Fruit fly (Drosophila melanogaster): ENCODE results near the gene CG13318.

Gene CG13318

dm6 chr3R:8801126-8801762, 28.8 kb upstream of the CG13318 start, which contains the start of the genes Pif1A, Pif1B and CCT7 (continued):
- TF ChIP-seq CG13775 (GFP tag; optimal IDR thresholded peaks at IDR 0.05) (peak; percentile 5), tin (GFP tag; optimal IDR thresholded peaks at IDR 0.05) (peak; percentile 4), HLH4C (GFP tag; IDR thresholded peaks at IDR 0.05; ENCODE audit: partially characterized antibody) (peak; percentile 96), z (GFP tag; IDR thresholded peaks at IDR 0.05) (peak; percentile 66; the same call in 2 of the 3 replicates), E2f2 (GFP tag; IDR thresholded peaks at IDR 0.05) (peak; percentile 85), sna (GFP tag; IDR thresholded peaks at IDR 0.05; ENCODE audit: partially characterized antibody) (peak; percentile 97), CG32772 (GFP tag; IDR thresholded peaks at IDR 0.05) (no peak), CTCF (GFP tag; optimal IDR thresholded peaks at IDR 0.05) (peak; percentile 15), CG42726 (GFP tag; IDR thresholded peaks at IDR 0.05; ENCODE audit: partially characterized antibody) (peak; percentile 50; the same call in 1 of the 2 replicates), CG1603 (tag; optimal IDR thresholded peaks at IDR 0.05) (peak; percentile 36), Pdp1 (GFP tag; optimal IDR thresholded peaks at IDR 0.05) (peak in 1 of 2 experiments; percentile 29), lilli (GFP tag; optimal IDR thresholded peaks at IDR 0.05) (peak; percentile 53), ERR (GFP tag; optimal IDR thresholded peaks at IDR 0.05) (peak; percentile 18), Hsf (GFP tag; optimal IDR thresholded peaks at IDR 0.05) (peak; percentile 35), CG14860 (GFP tag; IDR thresholded peaks at IDR 0.05; ENCODE audit: partially characterized antibody) (peak; percentile 92), dpn (GFP tag; optimal IDR thresholded peaks at IDR 0.05) (peak; percentile 25 to 45), tx (GFP tag; optimal IDR thresholded peaks at IDR 0.05) (peak; percentile 62), Blimp-1 (GFP tag; optimal IDR thresholded peaks at IDR 0.05) (no peak), CG7963 (GFP tag; IDR thresholded peaks at IDR 0.05; ENCODE audit: partially characterized antibody) (peak; percentile 75), ase (GFP tag; IDR thresholded peaks at IDR 0.05) (no peak), Nf-YB (GFP tag; optimal IDR thresholded peaks at IDR 0.05) (no peak), CG11560 (tag; IDR thresholded peaks at IDR 0.05) (peak; percentile 84; the same call in 2 of the 3 replicates), CG30431 (GFP tag; optimal IDR thresholded peaks at IDR 0.05) (no peak), CG7357 (GFP tag; IDR thresholded peaks at IDR 0.05) (peak; percentile 89), dm (GFP tag; optimal IDR thresholded peaks at IDR 0.05) (peak; percentile 90), CG17829 (tag; optimal IDR thresholded peaks at IDR 0.05) (peak; percentile 40), jumu (GFP tag; optimal IDR thresholded peaks at IDR 0.05) (no peak), sens (GFP tag) (peak; percentile 66), slbo (GFP tag; IDR thresholded peaks at IDR 0.05) (peak; percentile 14; the same call in 1 of the 2 replicates), knrl (GFP tag; IDR thresholded peaks at IDR 0.05; ENCODE audit: partially characterized antibody) (peak; percentile 93), CG32532 (GFP tag; IDR thresholded peaks at IDR 0.05) (no peak), Hey (tag; optimal IDR thresholded peaks at IDR 0.05) (no peak), CG16779 (GFP tag; IDR thresholded peaks at IDR 0.05) (no peak), da (GFP tag; optimal IDR thresholded peaks at IDR 0.05) (peak; percentile 33), CG12155 (GFP tag; optimal IDR thresholded peaks at IDR 0.05) (peak; percentile 26), Nf-YC (tag; optimal IDR thresholded peaks at IDR 0.05) (peak; percentile 5), CG9437 (GFP tag; optimal IDR thresholded peaks at IDR 0.05) (peak; percentile 28), pzg (GFP tag; optimal IDR thresholded peaks at IDR 0.05) (peak; percentile 77), CG14965 (GFP tag; optimal IDR thresholded peaks at IDR 0.05; ENCODE audit: borderline replicate concordance) (no peak), Scr (GFP tag; IDR thresholded peaks at IDR 0.05; ENCODE audit: partially characterized antibody) (peak; percentile 95), CG2120 (GFP tag; optimal IDR thresholded peaks at IDR 0.05) (peak; percentile 43), CG9797 (GFP tag; optimal IDR thresholded peaks at IDR 0.05) (peak; percentile 80), pum (GFP tag; optimal IDR thresholded peaks at IDR 0.05) (peak; percentile 16), HLH54F (GFP tag; optimal IDR thresholded peaks at IDR 0.05) (peak; percentile 25), CG17186 (GFP tag; optimal IDR thresholded peaks at IDR 0.05) (peak; percentile 35), CG6791 (GFP tag; IDR thresholded peaks at IDR 0.05; ENCODE audit: partially characterized antibody) (peak; percentile 88), amos (GFP tag; IDR thresholded peaks at IDR 0.05; ENCODE audit: partially characterized antibody) (peak; percentile 91), Myb (GFP tag; optimal IDR thresholded peaks at IDR 0.05) (peak; percentile 86), kay (GFP tag; optimal IDR thresholded peaks at IDR 0.05) (peak; percentile 98), Fer1 (GFP tag; optimal IDR thresholded peaks at IDR 0.05) (peak; percentile 15)

All from whole organism, embryonic.